Worm (Caenorhabditis elegans) whole organism, young adult: ENCODE measurements around the gene ugt-29.

Experiments
- C06A6.2 ChIP-seq: fragments of 200-800 bp; sonication (Bioruptor generic); conservative IDR thresholded peaks from 2 replicates; pipeline ENCODE4 v1.3.6; 2022; ENCODE audit warnings: missing genetic modification characterization, missing compliant biosample characterization
- C17E4.6 ChIP-seq: fragments of 200-800 bp; sonication (Bioruptor generic); IDR thresholded peaks from 2 replicates; pipeline ENCODE4 v1.3.6; 2022; ENCODE audit warnings: missing genetic modification reagents, missing genetic modification characterization, missing compliant biosample characterization
- F39B2.1 ChIP-seq: fragments of 200-800 bp; sonication (Bioruptor generic); IDR thresholded peaks from 2 replicates; pipeline ENCODE4 v1.3.6; 2022; ENCODE audit warnings: missing genetic modification reagents, missing genetic modification characterization, missing compliant biosample characterization
- F52B5.7 ChIP-seq: sonication (generic microtip); optimal IDR thresholded peaks from 2 replicates; lab custom pipeline; 2016; ENCODE audit warnings: mild to moderate bottlenecking, missing genetic modification characterization, missing compliant biosample characterization
- Y95B8A.8 ChIP-seq: fragments of 200-800 bp; sonication (Bioruptor generic); IDR thresholded peaks from 2 replicates; pipeline ENCODE4 v1.3.6; 2022; ENCODE audit warnings: missing genetic modification reagents, missing genetic modification characterization, missing compliant biosample characterization
- akir-1 ChIP-seq: fragments of 200-800 bp; sonication (Bioruptor generic); optimal IDR thresholded peaks from 2 replicates; lab custom pipeline; 2018; ENCODE audit warnings: mild to moderate bottlenecking, missing genetic modification characterization, moderate library complexity, missing compliant biosample characterization
- atf-7 ChIP-seq: sonication (generic microtip); optimal IDR thresholded peaks from 2 replicates; lab custom pipeline; 2017; ENCODE audit warnings: mild to moderate bottlenecking, missing genetic modification characterization, missing compliant biosample characterization
- ceh-27 ChIP-seq: fragments of 200-800 bp; sonication (Bioruptor generic); optimal IDR thresholded peaks from 2 replicates; lab custom pipeline; 2018; ENCODE audit warnings: mild to moderate bottlenecking, missing genetic modification characterization, moderate library complexity, missing compliant biosample characterization
- ceh-79 ChIP-seq: sonication (generic microtip); optimal IDR thresholded peaks from 2 replicates; lab custom pipeline; 2017; ENCODE audit warnings: mild to moderate bottlenecking, missing genetic modification characterization, missing compliant biosample characterization
- chd-7 ChIP-seq: sonication (generic microtip); optimal IDR thresholded peaks from 2 replicates; lab custom pipeline; 2016; ENCODE audit warnings: mild to moderate bottlenecking, missing genetic modification characterization, moderate library complexity, missing compliant biosample characterization
- ets-4 ChIP-seq: fragments of 200-800 bp; sonication (Bioruptor generic); optimal IDR thresholded peaks from 2 replicates; lab custom pipeline; 2018; ENCODE audit warnings: mild to moderate bottlenecking, missing genetic modification characterization, missing compliant biosample characterization
- hsf-1 ChIP-seq: fragments of 200-800 bp; sonication (Bioruptor generic); IDR thresholded peaks from 2 replicates; pipeline ENCODE4 v1.3.6; 2022; ENCODE audit warnings: missing genetic modification reagents, missing genetic modification characterization, missing compliant biosample characterization
- let-607 ChIP-seq, 2 experiments: fragments of 200-800 bp in 1 of 2; sonication (Bioruptor generic) in 1 of 2; sonication (generic microtip) in 1 of 2; optimal IDR thresholded peaks; 2 replicates each; lab custom pipeline; 2016 to 2018; ENCODE audit warnings: mild to moderate bottlenecking in 2 of 2, missing compliant biosample characterization in 2 of 2, missing genetic modification characterization in 2 of 2, moderate library complexity in 2 of 2, missing genotype in 1 of 2
- lsl-1 ChIP-seq: fragments of 200-800 bp; sonication (Bioruptor generic); optimal IDR thresholded peaks from 2 replicates; lab custom pipeline; 2018; ENCODE audit warnings: mild to moderate bottlenecking, missing genetic modification characterization, moderate library complexity, missing compliant biosample characterization
- mxl-1 ChIP-seq: sonication (generic microtip); optimal IDR thresholded peaks from 2 replicates; lab custom pipeline; 2016; ENCODE audit warnings: missing genetic modification characterization, missing compliant biosample characterization
- nhr-27 ChIP-seq: fragments of 200-800 bp; sonication (Bioruptor generic); optimal IDR thresholded peaks from 2 replicates; lab custom pipeline; 2018; ENCODE audit warnings: mild to moderate bottlenecking, missing genetic modification characterization, moderate library complexity, missing compliant biosample characterization
- snpc-4 ChIP-seq, 5 experiments: fragments of 150-350 bp in 1 of 5; sonication (generic microtip) in 4 of 5; optimal IDR thresholded peaks; 2 replicates each; lab custom pipeline; 2014 to 2018; ENCODE audit warnings: missing genetic modification characterization in 5 of 5, missing biosample characterization in 3 of 5, antibody characterized with exemption in 2 of 5, mild to moderate bottlenecking in 2 of 5, missing compliant biosample characterization in 2 of 5, missing genotype in 2 of 5, moderate library complexity in 2 of 5, missing genetic modification reagents in 1 of 5
- somi-1 ChIP-seq: fragments of 200-800 bp; sonication (Bioruptor generic); optimal IDR thresholded peaks from 2 replicates; lab custom pipeline; 2018; ENCODE audit warnings: mild to moderate bottlenecking, missing genetic modification characterization, missing compliant biosample characterization
- zim-3 ChIP-seq: sonication (generic microtip); optimal IDR thresholded peaks from 2 replicates; lab custom pipeline; 2017; ENCODE audit warnings: mild to moderate bottlenecking, missing genetic modification characterization, moderate library complexity, missing compliant biosample characterization
- ztf-18 ChIP-seq: sonication (generic microtip); optimal IDR thresholded peaks from 2 replicates; lab custom pipeline; 2016; ENCODE audit warnings: missing genotype, mild to moderate bottlenecking, missing genetic modification characterization, missing compliant biosample characterization

ugt-29 gene

DNA sequence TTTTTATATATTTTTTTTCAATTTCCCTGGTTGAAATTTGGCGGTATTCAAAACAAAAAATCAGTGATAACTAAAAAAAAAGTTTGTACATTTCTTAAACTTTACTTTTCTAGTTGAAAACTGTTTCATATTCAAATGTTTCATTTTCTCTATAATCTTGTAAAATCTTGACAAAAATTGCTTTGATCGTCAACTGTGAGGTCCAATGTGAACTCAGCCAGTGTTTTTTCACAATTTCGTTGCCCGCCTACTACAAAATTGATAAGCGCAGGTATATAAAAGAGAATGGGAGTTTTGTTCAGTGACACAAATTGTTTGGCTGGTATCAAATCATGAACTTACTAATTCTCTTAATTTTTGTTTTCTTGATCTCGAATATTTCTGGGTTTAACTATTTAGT, 52.5 kb downstream of the ugt-29 start, which contains the start of gene ugt-42:
Gene ugt-42, plus strand, starts transcription at position 301 of the 400 bp plus-strand sequence.
- TF ChIP-seq akir-1 (GFP tag; lab: Kevin White, UChicago): no peak
- no peak for TF ChIP-seq hsf-1
- no peak for TF ChIP-seq let-607 (tag; optimal IDR thresholded peaks at IDR 0.05; lab: Kevin White, UChicago)
- TF ChIP-seq ceh-27: no peak
- TF ChIP-seq F52B5.7 (tag; lab: Kevin White, UChicago): no peak
- TF ChIP-seq nhr-27: no peak
- no peak for TF ChIP-seq zim-3 (tag; lab: Kevin White, UChicago)
- no peak for TF ChIP-seq C17E4.6 (GFP tag; lab: Robert Waterston, UW)
- TF ChIP-seq lsl-1 (GFP tag; lab: Kevin White, UChicago): no peak
- no peak for TF ChIP-seq C06A6.2 (GFP tag; lab: Robert Waterston, UW)
- TF ChIP-seq Y95B8A.8 (GFP tag; lab: Robert Waterston, UW): no peak
- TF ChIP-seq ceh-79 (tag; lab: Kevin White, UChicago): no peak
- TF ChIP-seq F39B2.1 (GFP tag; lab: Robert Waterston, UW): no peak
- no peak for TF ChIP-seq atf-7 (tag; lab: Kevin White, UChicago)
- no peak for TF ChIP-seq ztf-18 (tag; lab: Kevin White, UChicago)
- no peak for TF ChIP-seq snpc-4 (GFP tag; optimal IDR thresholded peaks at IDR 0.05; lab: Kevin White, UChicago)
- no peak for TF ChIP-seq snpc-4 (tag; optimal IDR thresholded peaks at IDR 0.05; lab: Kevin White, UChicago)
- TF ChIP-seq somi-1 (GFP tag; lab: Kevin White, UChicago): no peak
- no peak for TF ChIP-seq chd-7 (tag; lab: Kevin White, UChicago)
- no peak for TF ChIP-seq mxl-1
- TF ChIP-seq ets-4: no peak
